Worm (Caenorhabditis elegans) whole organism, L3 larva: ENCODE measurements around the gene srh-113.
"Not testable (repeated sequence)": the region's sequence is repeated elsewhere in the genome, so short reads cannot be mapped to it uniquely, and the experiment has no call there.

Experiments
- ZK546.5 ChIP-seq: sonication (generic microtip); optimal IDR thresholded peaks from 2 replicates; lab custom pipeline; 2017; ENCODE audit warnings: missing biosample characterization, missing genetic modification characterization
- aly-2 ChIP-seq: fragments of 150-350 bp; optimal IDR thresholded peaks from 2 replicates; lab custom pipeline; 2014; ENCODE audit warnings: missing biosample characterization, missing genetic modification characterization
- ceh-82 ChIP-seq: fragments of 150-350 bp; optimal IDR thresholded peaks from 2 replicates; lab custom pipeline; 2014; ENCODE audit warnings: missing biosample characterization, missing genetic modification characterization
- daf-12 ChIP-seq: fragments of 150-350 bp; optimal IDR thresholded peaks from 2 replicates; lab custom pipeline; 2014; ENCODE audit warnings: missing biosample characterization, missing genetic modification reagents, missing genetic modification characterization
- egl-27 ChIP-seq: sonication (generic microtip); optimal IDR thresholded peaks from 4 replicates; lab custom pipeline; 2017; ENCODE audit warnings: missing biosample characterization, missing genetic modification reagents, missing genetic modification characterization
- egl-5 ChIP-seq: fragments of 150-350 bp; optimal IDR thresholded peaks from 2 replicates; lab custom pipeline; 2017; ENCODE audit warnings: missing biosample characterization, missing genetic modification reagents, missing genetic modification characterization, inconsistent platforms
- elt-1 ChIP-seq: fragments of 150-350 bp; optimal IDR thresholded peaks from 2 replicates; lab custom pipeline; 2014; ENCODE audit warnings: missing biosample characterization, missing genetic modification characterization
- elt-2 ChIP-seq: sonication (generic microtip); optimal IDR thresholded peaks from 2 replicates; lab custom pipeline; 2016; ENCODE audit warnings: missing genetic modification reagents, mild to moderate bottlenecking, missing genetic modification characterization, missing compliant biosample characterization
- eor-1 ChIP-seq, 2 experiments: fragments of 150-350 bp; optimal IDR thresholded peaks; 2 replicates each; lab custom pipeline; 2014 to 2018; ENCODE audit warnings: missing biosample characterization in 2 of 2, missing genetic modification characterization in 2 of 2
- fkh-10 ChIP-seq: sonication (generic microtip); optimal IDR thresholded peaks from 2 replicates; lab custom pipeline; 2017; ENCODE audit warnings: missing biosample characterization, missing genetic modification reagents, missing genetic modification characterization
- lsy-12 ChIP-seq: sonication (generic microtip); optimal IDR thresholded peaks from 2 replicates; lab custom pipeline; 2016; ENCODE audit warnings: mild to moderate bottlenecking, missing genetic modification characterization, missing compliant biosample characterization
- mdl-1 ChIP-seq: fragments of 150-350 bp; optimal IDR thresholded peaks from 2 replicates; lab custom pipeline; 2014; ENCODE audit warnings: missing biosample characterization, missing genetic modification characterization
- nhr-12 ChIP-seq: fragments of 150-350 bp; optimal IDR thresholded peaks from 2 replicates; lab custom pipeline; 2014; ENCODE audit warnings: missing biosample characterization, missing genetic modification characterization
- nhr-23 ChIP-seq: fragments of 150-350 bp; optimal IDR thresholded peaks from 2 replicates; lab custom pipeline; 2014; ENCODE audit warnings: missing biosample characterization, missing genetic modification reagents, missing genetic modification characterization
- nhr-28 ChIP-seq: fragments of 150-350 bp; optimal IDR thresholded peaks from 2 replicates; lab custom pipeline; 2014; ENCODE audit warnings: missing biosample characterization, missing genetic modification characterization
- nhr-67 ChIP-seq: fragments of 150-350 bp; optimal IDR thresholded peaks from 2 replicates; lab custom pipeline; 2014; ENCODE audit warnings: missing biosample characterization, missing genetic modification characterization
- nhr-77 ChIP-seq: fragments of 150-350 bp; optimal IDR thresholded peaks from 2 replicates; lab custom pipeline; 2014; ENCODE audit warnings: missing biosample characterization, missing genetic modification characterization
- pqm-1 ChIP-seq: fragments of 150-350 bp; optimal IDR thresholded peaks from 2 replicates; lab custom pipeline; 2017; ENCODE audit warnings: missing biosample characterization, missing genetic modification characterization, inconsistent platforms
- sea-2 ChIP-seq: fragments of 150-350 bp; sonication (generic microtip); optimal IDR thresholded peaks from 4 replicates; lab custom pipeline; 2014; ENCODE audit warnings: missing biosample characterization, missing genetic modification reagents, missing genetic modification characterization
- skn-1 ChIP-seq: fragments of 150-350 bp; optimal IDR thresholded peaks from 2 replicates; lab custom pipeline; 2014; ENCODE audit warnings: missing biosample characterization, missing genetic modification characterization
- snpc-4 ChIP-seq: fragments of 150-350 bp; optimal IDR thresholded peaks from 2 replicates; lab custom pipeline; 2014; ENCODE audit warnings: missing biosample characterization, missing genetic modification characterization
- unc-39 ChIP-seq: sonication (generic microtip); optimal IDR thresholded peaks from 4 replicates; lab custom pipeline; 2017; ENCODE audit warnings: missing biosample characterization, missing genetic modification characterization
- unc-62 ChIP-seq: fragments of 150-350 bp; sonication (generic microtip); optimal IDR thresholded peaks from 4 replicates; lab custom pipeline; 2014; ENCODE audit warnings: missing biosample characterization, missing genetic modification reagents, missing genetic modification characterization
- zag-1 ChIP-seq: fragments of 150-350 bp; optimal IDR thresholded peaks from 2 replicates; lab custom pipeline; 2014; ENCODE audit warnings: missing biosample characterization, missing genetic modification characterization
- ztf-4 ChIP-seq: fragments of 150-350 bp; optimal IDR thresholded peaks from 2 replicates; lab custom pipeline; 2014; ENCODE audit warnings: missing biosample characterization, missing genetic modification characterization

The srh-113 gene

DNA sequence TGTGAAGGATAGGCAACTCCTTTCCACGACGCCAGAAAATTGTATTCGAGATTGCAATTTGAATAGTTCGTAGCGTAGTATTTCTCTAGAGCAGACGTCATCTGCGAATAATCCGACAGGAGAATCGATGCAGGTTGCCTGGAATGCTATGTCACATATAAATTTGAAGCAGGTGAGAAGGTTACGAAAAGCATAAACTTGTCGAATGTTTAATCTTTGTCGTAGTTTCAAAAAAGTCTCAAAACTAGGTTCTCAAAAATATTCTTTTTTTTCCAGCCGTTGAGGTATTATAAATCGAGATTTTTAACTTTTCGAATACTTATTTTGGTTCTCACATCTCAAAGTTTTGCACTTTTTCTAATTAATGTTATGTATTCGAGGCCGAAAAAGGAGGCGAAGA lies 42.2 kb downstream of the srh-113 start, which contains the start of gene srh-116:
Gene srh-116 (minus strand): TSS at position 101 of the 400 bp plus-strand sequence.
- not testable (repeated sequence) for TF ChIP-seq ztf-4; ceh-82 (tag; lab: Kevin White, UChicago); skn-1

DNA sequence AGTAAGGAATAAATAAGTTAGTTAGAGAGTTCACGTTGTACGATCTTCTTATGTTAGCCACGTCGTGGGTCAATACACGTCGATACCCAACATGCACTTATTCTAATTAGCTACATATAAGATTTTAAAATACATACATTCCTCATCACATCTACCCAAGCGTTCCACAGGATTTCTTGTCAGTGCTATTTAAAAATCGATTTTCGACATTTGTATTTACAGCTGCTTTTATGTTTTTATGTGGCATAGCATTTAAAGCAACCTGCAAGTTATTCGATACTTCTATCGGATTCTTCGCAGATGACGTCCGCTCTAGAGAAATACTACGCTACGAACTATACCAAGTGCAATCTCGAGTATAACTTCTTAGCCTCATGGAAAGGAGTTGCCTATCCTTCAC lies 42.6 kb downstream of the srh-113 start, which contains the start of gene srh-115:
Gene srh-115 (plus strand): TSS at position 301 of the 400 bp plus-strand sequence.
- no peak for TF ChIP-seq nhr-23 (tag; lab: Kevin White, UChicago)
- TF ChIP-seq nhr-28 (tag; lab: Kevin White, UChicago): no peak
- no peak for TF ChIP-seq egl-5 (tag; lab: Kevin White, UChicago)
- TF ChIP-seq elt-1 (tag; lab: Kevin White, UChicago): no peak
- no peak for TF ChIP-seq aly-2 (tag; lab: Kevin White, UChicago)

DNA sequence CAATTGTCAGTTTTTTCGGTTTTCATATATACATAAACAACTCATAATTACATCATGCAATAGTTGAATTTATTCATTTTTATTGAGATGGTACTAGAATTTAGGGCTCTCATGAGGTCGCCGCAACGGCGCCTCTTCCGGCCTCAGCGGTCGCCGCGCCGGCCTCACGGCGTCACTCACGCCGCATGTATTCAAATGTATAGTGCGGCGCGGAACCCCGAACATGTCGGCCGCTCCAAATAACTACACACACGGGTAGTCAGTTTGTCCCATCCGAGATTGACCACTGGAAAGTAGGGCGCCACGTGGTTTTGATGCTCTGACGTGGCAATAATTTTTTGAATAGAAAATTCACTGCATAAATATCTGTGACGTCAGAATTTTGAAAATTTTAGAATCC lies 44.8 kb downstream of the srh-113 start:
- TF ChIP-seq daf-12 (tag; lab: Kevin White, UChicago): no peak
- no peak for TF ChIP-seq nhr-12 (tag; lab: Kevin White, UChicago)
- no peak for TF ChIP-seq nhr-67 (tag; lab: Kevin White, UChicago)
- no peak for TF ChIP-seq fkh-10 (GFP tag; lab: Kevin White, UChicago)
- TF ChIP-seq eor-1 (tag; optimal IDR thresholded peaks at IDR 0.05; lab: Kevin White, UChicago): no peak

DNA sequence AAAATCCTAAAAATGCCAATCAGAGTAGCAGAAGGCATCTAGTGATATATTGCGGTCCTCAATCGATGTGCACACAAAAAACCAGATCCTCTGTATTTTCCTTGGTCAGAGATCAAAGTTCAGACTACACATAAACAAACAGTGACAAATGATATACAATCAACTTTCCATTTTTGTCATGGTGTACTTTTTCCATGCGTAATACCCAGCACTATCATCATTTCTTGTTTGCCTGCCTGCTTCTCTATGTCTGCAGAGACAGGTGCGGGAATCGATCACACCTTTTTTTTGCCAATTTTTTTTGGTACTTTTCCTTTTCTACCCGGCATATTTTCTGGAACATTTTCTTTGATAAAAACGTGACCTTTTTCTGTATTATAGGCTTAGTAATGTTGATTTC lies 45.4 kb downstream of the srh-113 start:
- TF ChIP-seq nhr-77 (tag; lab: Kevin White, UChicago) (no peak), skn-1 (peak; percentile 72), elt-2 (peak; percentile 50), unc-62 (GFP tag; lab: Kevin White, UChicago) (no peak), pqm-1 (tag; lab: Kevin White, UChicago) (peak; percentile 14)

DNA sequence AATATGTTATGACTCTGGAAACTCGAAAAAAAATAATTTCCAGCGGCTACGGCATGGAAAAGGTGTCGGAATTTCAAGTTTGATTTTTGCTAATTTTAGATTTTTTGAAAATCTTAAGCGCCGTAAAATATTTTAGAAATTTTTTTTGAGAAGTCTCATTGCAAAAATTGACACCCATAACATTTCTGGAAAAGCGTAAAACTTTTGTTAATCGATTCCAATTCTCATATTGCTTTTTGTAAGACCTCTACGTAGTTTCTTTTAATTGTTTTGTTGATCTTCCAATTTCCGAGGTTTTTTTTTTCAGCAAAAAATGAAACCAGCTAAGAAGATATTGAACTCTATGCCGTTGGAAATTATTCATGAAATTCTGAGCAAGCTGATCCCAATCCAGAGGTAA lies 46.0 kb downstream of the srh-113 start, which contains the start of gene fbxa-85:
Gene fbxa-85 (plus strand): TSS at position 301 of the 400 bp plus-strand sequence.
- TF ChIP-seq pqm-1 (tag; lab: Kevin White, UChicago) (no peak), nhr-12 (tag; lab: Kevin White, UChicago) (no peak), mdl-1 (tag; lab: Kevin White, UChicago) (no peak), nhr-28 (tag; lab: Kevin White, UChicago) (no peak), fkh-10 (GFP tag; lab: Kevin White, UChicago) (no peak), zag-1 (tag; lab: Kevin White, UChicago) (no peak), egl-27 (tag; lab: Kevin White, UChicago) (no peak), unc-39 (tag; lab: Kevin White, UChicago) (no peak), sea-2 (no peak), ztf-4 (no peak), ZK546.5 (tag; lab: Kevin White, UChicago) (no peak), lsy-12 (tag; lab: Kevin White, UChicago) (no peak)

DNA sequence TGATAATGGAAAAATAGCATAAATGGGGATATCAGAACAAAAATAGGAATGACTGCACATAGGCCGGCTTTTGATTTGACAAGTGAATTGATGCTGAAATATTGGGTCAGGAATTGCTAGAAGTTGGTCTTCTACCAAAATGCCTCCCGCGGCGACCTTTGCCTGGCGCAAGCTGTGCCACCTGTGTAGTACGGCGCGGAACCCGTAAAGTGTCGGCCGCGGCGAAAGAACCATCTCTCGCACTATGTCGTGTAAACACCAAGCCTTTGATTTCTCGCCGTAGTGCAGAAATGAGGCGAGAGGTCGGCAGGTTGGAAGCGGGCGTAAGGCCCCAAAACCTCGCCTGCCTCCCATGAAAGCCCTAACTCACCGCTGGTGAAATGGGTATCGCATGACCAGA lies 48.5 kb downstream of the srh-113 start:
- peak; percentile 19 for TF ChIP-seq snpc-4
- no peak for TF ChIP-seq mdl-1 (tag; lab: Kevin White, UChicago)
